Fruit fly (Drosophila melanogaster): ENCODE data around the gene CG5250.

Gene CG5250

dm6 chr3R:19229245-19229644 is at the start of gene CG5250, which contains the start of gene Polr2M (continued):
- no peak for TF ChIP-seq CG6854 (GFP tag; optimal IDR thresholded peaks at IDR 0.05)
- TF ChIP-seq CG6254 (GFP tag; optimal IDR thresholded peaks at IDR 0.05): no peak
- peak; percentile 62 for TF ChIP-seq MESR4 (GFP tag; optimal IDR thresholded peaks at IDR 0.05)
- peak; percentile 13; the same call in 1 of the 2 replicates for TF ChIP-seq amos (GFP tag; IDR thresholded peaks at IDR 0.05; ENCODE audit: partially characterized antibody)
- TF ChIP-seq phol (tag; optimal IDR thresholded peaks at IDR 0.05): peak; percentile 7
- peak; percentile 40 for TF ChIP-seq Med (GFP tag)
- no peak for TF ChIP-seq Sox102F (GFP tag; optimal IDR thresholded peaks at IDR 0.05)
- peak; percentile 6 for TF ChIP-seq zen (tag; optimal IDR thresholded peaks at IDR 0.05)
- 0 out of 4 replicates have a peak, but pooled peaks have one; percentile 22 for TF ChIP-seq chinmo (GFP tag; IDR thresholded peaks at IDR 0.05; ENCODE audit: partially characterized antibody)
- no peak for TF ChIP-seq CG2199 (GFP tag; IDR thresholded peaks at IDR 0.05)
- TF ChIP-seq E2f2 (GFP tag; IDR thresholded peaks at IDR 0.05): peak; percentile 94
- TF ChIP-seq Drgx (GFP tag; IDR thresholded peaks at IDR 0.05): no peak
- no peak for TF ChIP-seq caup (GFP tag; optimal IDR thresholded peaks at IDR 0.05; ENCODE audit: severe bottlenecking)
- TF ChIP-seq tna (GFP tag; IDR thresholded peaks at IDR 0.05; ENCODE audit: partially characterized antibody): 0 out of 2 replicates have a peak, but pooled peaks have one; percentile 47
- TF ChIP-seq vfl (GFP tag; optimal IDR thresholded peaks at IDR 0.05): no peak
- TF ChIP-seq tio (GFP tag; optimal IDR thresholded peaks at IDR 0.05): no peak
- TF ChIP-seq CG34422 (GFP tag; IDR thresholded peaks at IDR 0.05): no peak
- TF ChIP-seq CG4617 (GFP tag; optimal IDR thresholded peaks at IDR 0.05; ENCODE audit: borderline replicate concordance): peak; percentile 60
- no peak for TF ChIP-seq Blimp-1 (GFP tag; optimal IDR thresholded peaks at IDR 0.05)
- TF ChIP-seq CG15479 (GFP tag; optimal IDR thresholded peaks at IDR 0.05): no peak
- TF ChIP-seq CG11247 (GFP tag; IDR thresholded peaks at IDR 0.05): no peak
- TF ChIP-seq CG3995 (GFP tag; optimal IDR thresholded peaks at IDR 0.05): no peak
- TF ChIP-seq HLH4C (GFP tag; IDR thresholded peaks at IDR 0.05; ENCODE audit: partially characterized antibody): peak; percentile 19; the same call in 1 of the 3 replicates
- peak; percentile 41 for TF ChIP-seq trem (tag; optimal IDR thresholded peaks at IDR 0.05)
- peak; percentile 9 for TF ChIP-seq HmgZ (tag; optimal IDR thresholded peaks at IDR 0.05)
- TF ChIP-seq BEAF-32 (GFP tag; optimal IDR thresholded peaks at IDR 0.05): peak; percentile 40
- TF ChIP-seq nerfin-1 (tag; optimal IDR thresholded peaks at IDR 0.05): no peak
- TF ChIP-seq ranshi (GFP tag; IDR thresholded peaks at IDR 0.05): no peak
- TF ChIP-seq pzg (GFP tag; optimal IDR thresholded peaks at IDR 0.05): peak; percentile 71
- peak; percentile 27 for TF ChIP-seq YL-1 (GFP tag; optimal IDR thresholded peaks at IDR 0.05)
- TF ChIP-seq Scr (GFP tag; IDR thresholded peaks at IDR 0.05; ENCODE audit: partially characterized antibody): peak; percentile 17; the same call in 1 of the 2 replicates
- no peak for TF ChIP-seq Atf3 (GFP tag; optimal IDR thresholded peaks at IDR 0.05)
- no peak for TF ChIP-seq CG10431 (GFP tag; optimal IDR thresholded peaks at IDR 0.05)
- no peak for TF ChIP-seq NK7.1 (GFP tag; optimal IDR thresholded peaks at IDR 0.05)

dm6 chr3R:19276135-19276534 is 47.1 kb upstream of the CG5250 start:
- TF ChIP-seq crol (GFP tag; IDR thresholded peaks at IDR 0.05) (peak; percentile 42), chinmo (GFP tag; IDR thresholded peaks at IDR 0.05; ENCODE audit: partially characterized antibody) (0 out of 4 replicates have a peak, but pooled peaks have one; percentile 10), da (GFP tag; optimal IDR thresholded peaks at IDR 0.05) (no peak), CG13894 (tag; optimal IDR thresholded peaks at IDR 0.05) (peak; percentile 51)

dm6 chr3R:19274028-19274427 is 45.0 kb upstream of the CG5250 start:
- TF ChIP-seq hth (optimal IDR thresholded peaks at IDR 0.05) (no peak), BEAF-32 (GFP tag; optimal IDR thresholded peaks at IDR 0.05) (no peak), grau (tag; optimal IDR thresholded peaks at IDR 0.05) (peak; percentile 34), CG7963 (GFP tag; IDR thresholded peaks at IDR 0.05; ENCODE audit: partially characterized antibody) (no peak), h (optimal IDR thresholded peaks at IDR 0.05) (no peak), Hey (tag; optimal IDR thresholded peaks at IDR 0.05) (no peak), CG33557 (GFP tag; optimal IDR thresholded peaks at IDR 0.05) (peak; percentile 42), Lhr (GFP tag; optimal IDR thresholded peaks at IDR 0.05) (no peak), rib (GFP tag; IDR thresholded peaks at IDR 0.05) (no peak), CG10147 (GFP tag; optimal IDR thresholded peaks at IDR 0.05) (no peak), Awh (GFP tag; IDR thresholded peaks at IDR 0.05) (no peak), klu (GFP tag; IDR thresholded peaks at IDR 0.05) (no peak), CG8924 (tag; optimal IDR thresholded peaks at IDR 0.05) (peak; percentile 2), zfh2 (GFP tag; optimal IDR thresholded peaks at IDR 0.05) (no peak)
